Fruit fly (Drosophila melanogaster) whole organism, embryonic: ENCODE results near the gene CG17612.

Experiments used
- Asciz ChIP-seq: fragments of 200-800 bp; sonication (Bioruptor generic); optimal IDR thresholded peaks from 2 replicates; lab custom pipeline; 2017; ENCODE audit warnings: missing biosample characterization, mild to moderate bottlenecking, missing genetic modification characterization, missing genetic modification reagents
- Awh ChIP-seq: fragments of 200-800 bp; sonication (Bioruptor generic); IDR thresholded peaks from 2 replicates; pipeline ENCODE4, ENCODE4 v1.3.6; 2022; ENCODE audit warnings: missing biosample characterization, missing genetic modification characterization
- B-H2 ChIP-seq: fragments of 200-800 bp; sonication (Bioruptor generic); optimal IDR thresholded peaks from 2 replicates; lab custom pipeline; 2018; ENCODE audit warnings: missing biosample characterization, mild to moderate bottlenecking, missing genetic modification characterization
- CG10274 ChIP-seq: fragments of 200-800 bp; sonication (Bioruptor generic); optimal IDR thresholded peaks from 3 replicates; lab custom pipeline; 2017; ENCODE audit warnings: missing biosample characterization, mild to moderate bottlenecking, missing genetic modification characterization
- CG10366 ChIP-seq: fragments of 200-800 bp; sonication (Bioruptor generic); IDR thresholded peaks from 2 replicates; pipeline ENCODE4 v1.3.6; 2022; ENCODE audit warnings: missing biosample characterization, missing genetic modification characterization
- CG10979 ChIP-seq: fragments of 200-800 bp; sonication (Bioruptor generic); optimal IDR thresholded peaks from 2 replicates; lab custom pipeline; 2018; ENCODE audit warnings: missing biosample characterization, mild to moderate bottlenecking, missing genetic modification characterization, moderate library complexity
- CG11247 ChIP-seq: fragments of 200-800 bp; sonication (Bioruptor generic); IDR thresholded peaks from 2 replicates; pipeline ENCODE4 v1.3.6; 2022; ENCODE audit warnings: missing biosample characterization, missing genetic modification characterization
- CG11398 ChIP-seq: fragments of 200-800 bp; sonication (Bioruptor generic); optimal IDR thresholded peaks from 2 replicates; lab custom pipeline; 2016; ENCODE audit warnings: missing biosample characterization, missing genetic modification characterization
- CG12744 ChIP-seq: fragments of 200-800 bp; sonication (Bioruptor generic); optimal IDR thresholded peaks from 2 replicates; lab custom pipeline; 2016; ENCODE audit warnings: missing biosample characterization, missing genetic modification characterization
- CG15073 ChIP-seq: fragments of 200-800 bp; sonication (Bioruptor generic); optimal IDR thresholded peaks from 2 replicates; lab custom pipeline; 2016; ENCODE audit warnings: missing biosample characterization, missing genetic modification characterization
- CG1603 ChIP-seq: fragments of 200-800 bp; sonication (Bioruptor generic); optimal IDR thresholded peaks from 2 replicates; lab custom pipeline; 2019; ENCODE audit warnings: missing biosample characterization, mild to moderate bottlenecking, missing genetic modification characterization, moderate library complexity
- CG16863 ChIP-seq: fragments of 200-800 bp; sonication (Bioruptor generic); optimal IDR thresholded peaks from 3 replicates; lab custom pipeline; 2016; ENCODE audit warnings: missing biosample characterization, missing genetic modification characterization
- CG17912 ChIP-seq: fragments of 200-800 bp; sonication (Bioruptor generic); optimal IDR thresholded peaks from 2 replicates; lab custom pipeline; 2018; ENCODE audit warnings: missing biosample characterization, mild to moderate bottlenecking, missing genetic modification characterization
- CG2129 ChIP-seq: fragments of 200-800 bp; sonication (Bioruptor generic); IDR thresholded peaks from 2 replicates; pipeline ENCODE4 v1.3.6; 2022; ENCODE audit warnings: missing biosample characterization, missing genetic modification characterization; ENCODE audit not compliant: partially characterized antibody
- CG31441 ChIP-seq: fragments of 200-800 bp; sonication (Bioruptor generic); IDR thresholded peaks from 2 replicates; pipeline ENCODE4 v1.3.6; 2022; ENCODE audit warnings: missing biosample characterization, missing genetic modification characterization
- CG32772 ChIP-seq: fragments of 200-800 bp; sonication (Bioruptor generic); IDR thresholded peaks from 2 replicates; pipeline ENCODE4 v1.3.6; 2022; ENCODE audit warnings: missing biosample characterization, missing genetic modification characterization
- CG33557 ChIP-seq: fragments of 200-800 bp; sonication (Bioruptor generic); optimal IDR thresholded peaks from 2 replicates; lab custom pipeline; 2019; ENCODE audit warnings: missing biosample characterization, mild to moderate bottlenecking, missing genetic modification characterization, moderate library complexity
- CG4617 ChIP-seq: fragments of 200-800 bp; sonication (Bioruptor generic); optimal IDR thresholded peaks from 3 replicates; lab custom pipeline; 2016; ENCODE audit warnings: missing biosample characterization, missing genetic modification characterization, borderline replicate concordance
- CG4820 ChIP-seq: fragments of 200-800 bp; sonication (Bioruptor generic); optimal IDR thresholded peaks from 3 replicates; lab custom pipeline; 2016; ENCODE audit warnings: missing biosample characterization, missing genetic modification characterization
- CG7963 ChIP-seq: fragments of 200-800 bp; sonication (Bioruptor generic); IDR thresholded peaks from 3 replicates; pipeline ENCODE4 v1.3.6; 2022; ENCODE audit warnings: missing biosample characterization, missing genetic modification characterization; ENCODE audit not compliant: partially characterized antibody
- Chrac-16 ChIP-seq: fragments of 200-800 bp; sonication (Bioruptor generic); optimal IDR thresholded peaks from 3 replicates; lab custom pipeline; 2016; ENCODE audit warnings: missing biosample characterization, missing genetic modification characterization
- Dek ChIP-seq: fragments of 200-800 bp; sonication (Bioruptor generic); optimal IDR thresholded peaks from 3 replicates; lab custom pipeline; 2019; ENCODE audit warnings: missing biosample characterization, mild to moderate bottlenecking, missing genetic modification characterization, moderate library complexity
- Ets65A ChIP-seq: fragments of 200-800 bp; sonication (Bioruptor generic); peaks from one replicate; lab custom pipeline; 2016; ENCODE audit warnings: missing biosample characterization, missing genetic modification characterization
- Hand ChIP-seq: fragments of 200-800 bp; sonication (Bioruptor generic); optimal IDR thresholded peaks from 2 replicates; lab custom pipeline; 2017; ENCODE audit warnings: mild to moderate bottlenecking, missing biosample characterization, missing genetic modification reagents, missing genetic modification characterization
- Lim3 ChIP-seq: fragments of 200-800 bp; sonication (Bioruptor generic); IDR thresholded peaks from 2 replicates; pipeline ENCODE4 v1.3.6; 2022; ENCODE audit warnings: missing biosample characterization, missing genetic modification characterization
- NK7.1 ChIP-seq: fragments of 200-800 bp; sonication (Bioruptor generic); optimal IDR thresholded peaks from 3 replicates; lab custom pipeline; 2016; ENCODE audit warnings: missing biosample characterization, missing genetic modification characterization
- Oli ChIP-seq: fragments of 200-800 bp; sonication (Bioruptor generic); optimal IDR thresholded peaks from 2 replicates; lab custom pipeline; 2018; ENCODE audit warnings: missing biosample characterization, mild to moderate bottlenecking, missing genetic modification characterization, moderate library complexity
- Rx ChIP-seq: fragments of 200-800 bp; sonication (Bioruptor generic); IDR thresholded peaks from 2 replicates; pipeline ENCODE4 v1.3.6; 2022; ENCODE audit warnings: missing biosample characterization, missing genetic modification characterization
- amos ChIP-seq: fragments of 200-800 bp; sonication (Bioruptor generic); IDR thresholded peaks from 2 replicates; pipeline ENCODE4 v1.3.6; 2022; ENCODE audit warnings: missing biosample characterization, missing genetic modification characterization; ENCODE audit not compliant: partially characterized antibody
- az2 ChIP-seq: fragments of 200-800 bp; sonication (Bioruptor generic); optimal IDR thresholded peaks from 3 replicates; lab custom pipeline; 2016; ENCODE audit warnings: missing biosample characterization, missing genetic modification characterization
- caup ChIP-seq: fragments of 200-800 bp; sonication (Bioruptor generic); optimal IDR thresholded peaks from 3 replicates; lab custom pipeline; 2017; ENCODE audit warnings: missing biosample characterization, mild to moderate bottlenecking, missing genetic modification characterization, moderate library complexity; ENCODE audit not compliant: severe bottlenecking
- chinmo ChIP-seq: fragments of 200-800 bp; sonication (Bioruptor generic); IDR thresholded peaks from 4 replicates; pipeline ENCODE4 v1.3.6; 2022; ENCODE audit warnings: missing biosample characterization, missing genetic modification characterization; ENCODE audit not compliant: partially characterized antibody
- crp ChIP-seq, 2 experiments: fragments of 200-800 bp; sonication (Bioruptor generic); optimal IDR thresholded peaks; 2 replicates in 1 of 2; 3 replicates in 1 of 2; lab custom pipeline; 2017; ENCODE audit warnings: missing biosample characterization in 2 of 2, missing genetic modification characterization in 2 of 2, mild to moderate bottlenecking in 1 of 2, moderate library complexity in 1 of 2
- fru ChIP-seq: fragments of >200 bp; optimal IDR thresholded peaks from 2 replicates; lab custom pipeline; 2017
- gcm2 ChIP-seq: fragments of 200-800 bp; sonication (Bioruptor generic); optimal IDR thresholded peaks from 2 replicates; lab custom pipeline; 2016; ENCODE audit warnings: missing biosample characterization, missing genetic modification characterization
- ind ChIP-seq: fragments of 200-800 bp; sonication (Bioruptor generic); optimal IDR thresholded peaks from 3 replicates; lab custom pipeline; 2016; ENCODE audit warnings: missing biosample characterization, missing genetic modification characterization
- inv ChIP-seq: fragments of 200-800 bp; sonication (Bioruptor generic); IDR thresholded peaks from 2 replicates; pipeline ENCODE4 v1.3.6; 2022; ENCODE audit warnings: missing biosample characterization, missing genetic modification characterization; ENCODE audit not compliant: partially characterized antibody
- jigr1 ChIP-seq: fragments of 200-800 bp; sonication (Bioruptor generic); IDR thresholded peaks from 3 replicates; pipeline ENCODE4 v1.3.6; 2022; ENCODE audit warnings: missing biosample characterization, missing genetic modification characterization
- lmd ChIP-seq: fragments of 200-800 bp; sonication (Bioruptor generic); IDR thresholded peaks from 2 replicates; pipeline ENCODE4 v1.3.6; 2022; ENCODE audit warnings: missing biosample characterization, missing genetic modification characterization
- mirr ChIP-seq: fragments of 200-800 bp; sonication (Bioruptor generic); optimal IDR thresholded peaks from 3 replicates; lab custom pipeline; 2018; ENCODE audit warnings: missing biosample characterization, mild to moderate bottlenecking, missing genetic modification characterization
- nerfin-2 ChIP-seq: fragments of 200-800 bp; sonication (Bioruptor generic); IDR thresholded peaks from 2 replicates; pipeline ENCODE4 v1.3.6; 2022; ENCODE audit warnings: missing biosample characterization, missing genetic modification characterization; ENCODE audit not compliant: partially characterized antibody
- onecut ChIP-seq: fragments of 200-800 bp; sonication (Bioruptor generic); IDR thresholded peaks from 2 replicates; pipeline ENCODE4 v1.3.6; 2022; ENCODE audit warnings: missing biosample characterization, missing genetic modification characterization
- pnt ChIP-seq: fragments of 200-800 bp; sonication (Bioruptor generic); optimal IDR thresholded peaks from 3 replicates; lab custom pipeline; 2016; ENCODE audit warnings: missing biosample characterization, missing genetic modification characterization
- prd ChIP-seq, 3 experiments: fragments of >200 bp in 2 of 3; fragments of 200-800 bp in 1 of 3; sonication (Bioruptor generic) in 1 of 3; optimal IDR thresholded peaks in 2 of 3; IDR thresholded peaks in 1 of 3; 2 replicates in 2 of 3; 3 replicates in 1 of 3; pipeline versions ENCODE4 v1.3.6 to Lab custom; 2017 to 2022; ENCODE audit warnings: missing biosample characterization in 1 of 3, missing genetic modification characterization in 1 of 3
- pum ChIP-seq: fragments of 200-800 bp; sonication (Bioruptor generic); optimal IDR thresholded peaks from 2 replicates; lab custom pipeline; 2016; ENCODE audit warnings: missing biosample characterization, missing genetic modification characterization
- sna ChIP-seq: fragments of 200-800 bp; sonication (Bioruptor generic); IDR thresholded peaks from 2 replicates; pipeline ENCODE4 v1.3.6; 2022; ENCODE audit warnings: missing biosample characterization, missing genetic modification characterization; ENCODE audit not compliant: partially characterized antibody
- sob ChIP-seq: fragments of 200-800 bp; sonication (Bioruptor generic); IDR thresholded peaks from 2 replicates; pipeline ENCODE4 v1.3.6; 2022; ENCODE audit warnings: missing biosample characterization, missing genetic modification characterization
- unpg ChIP-seq: fragments of 200-800 bp; sonication (Bioruptor generic); optimal IDR thresholded peaks from 3 replicates; lab custom pipeline; 2018; ENCODE audit warnings: missing biosample characterization, mild to moderate bottlenecking, missing genetic modification characterization, moderate library complexity
- vvl ChIP-seq: fragments of 200-800 bp; sonication (Bioruptor generic); IDR thresholded peaks from 2 replicates; pipeline ENCODE4 v1.3.6; 2022; ENCODE audit warnings: missing biosample characterization, missing genetic modification characterization

The CG17612 gene

DNA sequence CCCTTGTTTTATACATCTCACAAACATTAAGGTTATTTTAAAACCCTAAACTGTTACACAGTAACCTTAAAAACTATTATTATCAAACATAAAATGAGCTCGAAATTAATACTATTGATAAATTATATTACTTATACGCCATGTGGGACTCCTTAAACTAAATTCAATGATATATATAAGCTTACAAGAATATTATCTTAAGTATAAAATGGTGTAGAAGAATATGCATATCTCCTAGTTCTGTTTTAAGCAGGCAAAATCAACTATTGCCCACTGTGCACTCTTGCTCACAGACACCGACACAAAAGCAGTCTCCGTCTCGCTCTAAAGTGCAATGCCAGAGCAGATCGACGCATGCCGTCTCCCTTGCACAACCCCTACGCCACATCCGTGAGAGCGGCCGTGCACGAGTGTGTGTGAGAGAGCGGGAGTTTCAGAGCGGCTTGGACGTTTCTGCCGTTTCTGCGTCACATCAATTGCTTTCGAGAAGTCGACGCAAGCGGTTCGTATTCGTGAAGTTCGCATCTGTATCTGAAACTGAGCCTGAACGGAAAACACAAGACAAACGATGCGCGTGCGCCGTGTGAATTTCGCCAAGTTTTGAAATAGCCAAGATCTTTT, 10.9 kb downstream of the CG17612 start (continued):
- TF ChIP-seq lmd (peak; percentile 47; the same call in 1 of the 2 replicates), CG17912 (GFP tag; lab: Kevin White, UChicago) (no peak), sna (no peak), nerfin-2 (GFP tag; lab: Robert Waterston, UW) (no peak), CG32772 (no peak), pum (no peak), prd (optimal IDR thresholded peaks at IDR 0.05; lab: Kevin White, UChicago) (no peak), prd (GFP tag; IDR thresholded peaks at IDR 0.05; lab: Robert Waterston, UW) (peak; percentile 65; the same call in 2 of the 3 replicates), CG11247 (GFP tag; lab: Robert Waterston, UW) (no peak), Lim3 (GFP tag; lab: Robert Waterston, UW) (no peak), Awh (peak; percentile 33; the same call in 1 of the 2 replicates), CG33557 (GFP tag; lab: Kevin White, UChicago) (peak; percentile 92), fru (lab: Kevin White, UChicago) (no peak), CG2129 (GFP tag; lab: Robert Waterston, UW) (no peak), CG4617 (no peak), Chrac-16 (GFP tag; lab: Kevin White, UChicago) (peak; percentile 52), CG7963 (GFP tag; lab: Robert Waterston, UW) (peak; percentile 62; the same call in 1 of the 3 replicates), CG12744 (GFP tag; lab: Kevin White, UChicago) (peak; percentile 17), CG31441 (GFP tag; lab: Robert Waterston, UW) (peak; percentile 88), Asciz (GFP tag; lab: Kevin White, UChicago) (peak; percentile 7), Rx (GFP tag; lab: Robert Waterston, UW) (no peak), ind (GFP tag; lab: Kevin White, UChicago) (peak; percentile 44), gcm2 (GFP tag; lab: Kevin White, UChicago) (no peak), vvl (GFP tag; lab: Robert Waterston, UW) (peak; percentile 58), amos (GFP tag; lab: Robert Waterston, UW) (peak; percentile 34), az2 (GFP tag; lab: Kevin White, UChicago) (peak; percentile 63), CG4820 (peak; percentile 50), Ets65A (GFP tag; lab: Kevin White, UChicago) (peak; percentile 84), Dek (tag; lab: Kevin White, UChicago) (no peak), CG11398 (GFP tag; lab: Kevin White, UChicago) (no peak), caup (GFP tag; lab: Kevin White, UChicago) (no peak), jigr1 (GFP tag; lab: Robert Waterston, UW) (0 out of 3 replicates have a peak, but pooled peaks have one; percentile 35), CG16863 (GFP tag; lab: Kevin White, UChicago) (no peak), chinmo (GFP tag; lab: Robert Waterston, UW) (peak; percentile 99), crp (GFP tag; optimal IDR thresholded peaks at IDR 0.05; lab: Kevin White, UChicago) (no peak), CG1603 (tag; lab: Kevin White, UChicago) (peak; percentile 1), CG10274 (no peak), unpg (GFP tag; lab: Kevin White, UChicago) (peak; percentile 70), CG10366 (peak; percentile 11; the same call in 1 of the 2 replicates), CG10979 (tag; lab: Kevin White, UChicago) (peak; percentile 86), CG15073 (GFP tag; lab: Kevin White, UChicago) (no peak), NK7.1 (GFP tag; lab: Kevin White, UChicago) (no peak), sob (no peak), mirr (peak; percentile 5), B-H2 (GFP tag; lab: Kevin White, UChicago) (no peak), inv (no peak), onecut (GFP tag; lab: Robert Waterston, UW) (peak; percentile 48; the same call in 1 of the 2 replicates), pnt (GFP tag; lab: Kevin White, UChicago) (no peak), Oli (tag; lab: Kevin White, UChicago) (peak; percentile 81), Hand (no peak)
